Worm (Caenorhabditis elegans): ENCODE measurements around the gene H06I04.6.
A peak's percentile ranks its signal among the peaks of the same experiment; 100 is the strongest.

Gene H06I04.6

ce11 chrIII:3063999-3064398, at the start of gene H06I04.6:
TSS of gene H06I04.6 (minus strand) at chrIII:3064343.
- TF ChIP-seq ztf-29 (GFP tag; IDR thresholded peaks at IDR 0.05) (no peak), med-1 (GFP tag; optimal IDR thresholded peaks at IDR 0.05; ENCODE audit: insufficient read depth) (no peak), ztf-23 (GFP tag; IDR thresholded peaks at IDR 0.05) (no peak), T22C8.4 (GFP tag; IDR thresholded peaks at IDR 0.05) (no peak), klf-2 (GFP tag; conservative IDR thresholded peaks at IDR 0.05) (no peak), cog-1 (tag; optimal IDR thresholded peaks at IDR 0.05) (no peak), flt-1 (GFP tag; IDR thresholded peaks at IDR 0.05) (no peak), tab-1 (GFP tag; IDR thresholded peaks at IDR 0.05) (no peak), ref-1 (GFP tag; conservative IDR thresholded peaks at IDR 0.05) (no peak)

- TF ChIP-seq cog-1 (tag; optimal IDR thresholded peaks at IDR 0.05), result no peak
- no peak for TF ChIP-seq flt-1 (GFP tag; IDR thresholded peaks at IDR 0.05)
- no peak for TF ChIP-seq tab-1 (GFP tag; IDR thresholded peaks at IDR 0.05)
- TF ChIP-seq T22C8.4 (GFP tag; IDR thresholded peaks at IDR 0.05), result peak; percentile 64
- no peak for TF ChIP-seq med-1 (GFP tag; optimal IDR thresholded peaks at IDR 0.05; ENCODE audit: insufficient read depth)
Observed at ce11 chrIII:3112616-3113015, 48.5 kb upstream of the H06I04.6 start.

- TF ChIP-seq tab-1 (GFP tag; IDR thresholded peaks at IDR 0.05), result no peak
- TF ChIP-seq cog-1 (tag; optimal IDR thresholded peaks at IDR 0.05), result no peak
Observed at ce11 chrIII:3112001-3112400, 47.9 kb upstream of the H06I04.6 start.

- TF ChIP-seq ref-1 (GFP tag; conservative IDR thresholded peaks at IDR 0.05) (no peak), med-1 (GFP tag; optimal IDR thresholded peaks at IDR 0.05; ENCODE audit: insufficient read depth) (no peak), ztf-29 (GFP tag; IDR thresholded peaks at IDR 0.05) (no peak), tab-1 (GFP tag; IDR thresholded peaks at IDR 0.05) (no peak), flt-1 (GFP tag; IDR thresholded peaks at IDR 0.05) (no peak)
Observed at ce11 chrIII:3111534-3111933, 47.4 kb upstream of the H06I04.6 start.

- no peak for TF ChIP-seq cog-1 (tag; optimal IDR thresholded peaks at IDR 0.05)
- no peak for TF ChIP-seq ref-1 (GFP tag; conservative IDR thresholded peaks at IDR 0.05)
- no peak for TF ChIP-seq tab-1 (GFP tag; IDR thresholded peaks at IDR 0.05)
- TF ChIP-seq ztf-29 (GFP tag; IDR thresholded peaks at IDR 0.05), result no peak
- TF ChIP-seq klf-2 (GFP tag; conservative IDR thresholded peaks at IDR 0.05), result no peak
- TF ChIP-seq T22C8.4 (GFP tag; IDR thresholded peaks at IDR 0.05), result no peak
- TF ChIP-seq ztf-23 (GFP tag; IDR thresholded peaks at IDR 0.05), result no peak
- TF ChIP-seq med-1 (GFP tag; optimal IDR thresholded peaks at IDR 0.05; ENCODE audit: insufficient read depth), result no peak
- no peak for TF ChIP-seq flt-1 (GFP tag; IDR thresholded peaks at IDR 0.05)
Observed at ce11 chrIII:3110614-3111013, 46.5 kb upstream of the H06I04.6 start.

- TF ChIP-seq flt-1 (GFP tag; IDR thresholded peaks at IDR 0.05), result no peak
- TF ChIP-seq ztf-23 (GFP tag; IDR thresholded peaks at IDR 0.05), result no peak
- TF ChIP-seq ref-1 (GFP tag; conservative IDR thresholded peaks at IDR 0.05), result no peak
- TF ChIP-seq tab-1 (GFP tag; IDR thresholded peaks at IDR 0.05), result no peak
- no peak for TF ChIP-seq T22C8.4 (GFP tag; IDR thresholded peaks at IDR 0.05)
- TF ChIP-seq cog-1 (tag; optimal IDR thresholded peaks at IDR 0.05), result no peak
- no peak for TF ChIP-seq ztf-29 (GFP tag; IDR thresholded peaks at IDR 0.05)
- no peak for TF ChIP-seq klf-2 (GFP tag; conservative IDR thresholded peaks at IDR 0.05)
- TF ChIP-seq med-1 (GFP tag; optimal IDR thresholded peaks at IDR 0.05; ENCODE audit: insufficient read depth), result no peak
Observed at ce11 chrIII:3109564-3109963, 45.4 kb upstream of the H06I04.6 start.

- TF ChIP-seq T22C8.4 (GFP tag; IDR thresholded peaks at IDR 0.05) (no peak), tab-1 (GFP tag; IDR thresholded peaks at IDR 0.05) (no peak), ref-1 (GFP tag; conservative IDR thresholded peaks at IDR 0.05) (no peak), ztf-29 (GFP tag; IDR thresholded peaks at IDR 0.05) (no peak), klf-2 (GFP tag; conservative IDR thresholded peaks at IDR 0.05) (no peak), flt-1 (GFP tag; IDR thresholded peaks at IDR 0.05) (no peak), cog-1 (tag; optimal IDR thresholded peaks at IDR 0.05) (no peak), med-1 (GFP tag; optimal IDR thresholded peaks at IDR 0.05; ENCODE audit: insufficient read depth) (no peak), ztf-23 (GFP tag; IDR thresholded peaks at IDR 0.05) (no peak)
Observed at ce11 chrIII:3108804-3109203, 44.7 kb upstream of the H06I04.6 start.

- TF ChIP-seq med-1 (GFP tag; optimal IDR thresholded peaks at IDR 0.05; ENCODE audit: insufficient read depth) (no peak), tab-1 (GFP tag; IDR thresholded peaks at IDR 0.05) (no peak), flt-1 (GFP tag; IDR thresholded peaks at IDR 0.05) (no peak), ztf-29 (GFP tag; IDR thresholded peaks at IDR 0.05) (no peak), ztf-23 (GFP tag; IDR thresholded peaks at IDR 0.05) (no peak), cog-1 (tag; optimal IDR thresholded peaks at IDR 0.05) (no peak), klf-2 (GFP tag; conservative IDR thresholded peaks at IDR 0.05) (no peak), ref-1 (GFP tag; conservative IDR thresholded peaks at IDR 0.05) (no peak), T22C8.4 (GFP tag; IDR thresholded peaks at IDR 0.05) (no peak)
Observed at ce11 chrIII:3107530-3107929, 43.4 kb upstream of the H06I04.6 start.

- TF ChIP-seq ztf-29 (GFP tag; IDR thresholded peaks at IDR 0.05) (no peak), flt-1 (GFP tag; IDR thresholded peaks at IDR 0.05) (no peak), med-1 (GFP tag; optimal IDR thresholded peaks at IDR 0.05; ENCODE audit: insufficient read depth) (no peak), cog-1 (tag; optimal IDR thresholded peaks at IDR 0.05) (no peak), tab-1 (GFP tag; IDR thresholded peaks at IDR 0.05) (no peak), T22C8.4 (GFP tag; IDR thresholded peaks at IDR 0.05) (no peak), ztf-23 (GFP tag; IDR thresholded peaks at IDR 0.05) (no peak), klf-2 (GFP tag; conservative IDR thresholded peaks at IDR 0.05) (no peak), ref-1 (GFP tag; conservative IDR thresholded peaks at IDR 0.05) (no peak)
Observed at ce11 chrIII:3106301-3106700, 42.2 kb upstream of the H06I04.6 start.

ce11 chrIII:3105212-3105611, 41.1 kb upstream of the H06I04.6 start:
- no peak for TF ChIP-seq ztf-29 (GFP tag; IDR thresholded peaks at IDR 0.05)
- TF ChIP-seq ztf-23 (GFP tag; IDR thresholded peaks at IDR 0.05), result no peak
- no peak for TF ChIP-seq klf-2 (GFP tag; conservative IDR thresholded peaks at IDR 0.05)
- no peak for TF ChIP-seq ref-1 (GFP tag; conservative IDR thresholded peaks at IDR 0.05)
- TF ChIP-seq med-1 (GFP tag; optimal IDR thresholded peaks at IDR 0.05; ENCODE audit: insufficient read depth), result no peak
- no peak for TF ChIP-seq T22C8.4 (GFP tag; IDR thresholded peaks at IDR 0.05)
- no peak for TF ChIP-seq cog-1 (tag; optimal IDR thresholded peaks at IDR 0.05)
- no peak for TF ChIP-seq flt-1 (GFP tag; IDR thresholded peaks at IDR 0.05)
- no peak for TF ChIP-seq tab-1 (GFP tag; IDR thresholded peaks at IDR 0.05)
